Worm (Caenorhabditis elegans): ENCODE data around the gene K02D10.8.

DNA sequence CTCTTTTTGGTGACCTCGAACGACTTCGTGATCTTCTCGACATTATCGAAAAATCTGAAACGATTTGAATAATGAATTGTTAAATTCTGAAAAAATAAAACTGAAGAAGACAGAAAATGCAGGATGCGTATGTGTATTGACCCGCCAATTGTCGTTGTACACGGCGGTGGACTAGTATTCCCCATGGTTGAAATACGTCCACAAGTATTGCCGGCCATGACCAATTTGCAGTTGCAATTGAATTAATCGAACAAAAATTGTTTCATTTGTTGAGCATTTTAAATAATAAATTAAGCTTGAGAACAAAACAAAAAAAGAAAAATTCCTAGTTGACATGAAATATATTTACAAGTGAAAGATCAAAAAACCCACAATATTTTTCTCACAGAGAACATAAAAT lies 43.1 kb downstream of the K02D10.8 start, which contains the start of gene F44E2.3:
- TF ChIP-seq him-1 (tag; optimal IDR thresholded peaks at IDR 0.05) (no peak), dao-5 (tag; optimal IDR thresholded peaks at IDR 0.05) (no peak)
